Fruit fly (Drosophila melanogaster) whole organism, adult: ENCODE results near the gene cic.

Source experiments
- CG11617 ChIP-seq: fragments of 200-800 bp; sonication (Bioruptor generic); optimal IDR thresholded peaks from 2 replicates; lab custom pipeline; 2017; ENCODE audit warnings: mild to moderate bottlenecking, missing biosample characterization, missing genetic modification reagents, missing genetic modification characterization
- CG12768 ChIP-seq: fragments of 200-800 bp; sonication (Bioruptor generic); optimal IDR thresholded peaks from 2 replicates; lab custom pipeline; 2017; ENCODE audit warnings: missing biosample characterization, missing genetic modification characterization, mild to moderate bottlenecking, moderate library complexity, missing genetic modification reagents
- CG14711 ChIP-seq: fragments of 200-800 bp; sonication (Bioruptor generic); optimal IDR thresholded peaks from 2 replicates; lab custom pipeline; 2018; ENCODE audit warnings: missing biosample characterization, mild to moderate bottlenecking, missing genetic modification characterization, moderate library complexity
- CG1620 ChIP-seq: fragments of 200-800 bp; sonication (Bioruptor generic); optimal IDR thresholded peaks from 2 replicates; lab custom pipeline; 2016; ENCODE audit warnings: missing biosample characterization, missing genetic modification characterization
- CG33017 ChIP-seq: fragments of 200-800 bp; sonication (Bioruptor generic); optimal IDR thresholded peaks from 2 replicates; lab custom pipeline; 2018; ENCODE audit warnings: missing biosample characterization, mild to moderate bottlenecking, missing genetic modification characterization, moderate library complexity
- CG7045 ChIP-seq: fragments of 200-800 bp; sonication (Bioruptor generic); optimal IDR thresholded peaks from 2 replicates; lab custom pipeline; 2017; ENCODE audit warnings: missing biosample characterization, mild to moderate bottlenecking, missing genetic modification characterization
- CG7101 ChIP-seq: fragments of 200-800 bp; sonication (Bioruptor generic); optimal IDR thresholded peaks from 2 replicates; lab custom pipeline; 2018; ENCODE audit warnings: missing biosample characterization, mild to moderate bottlenecking, missing genetic modification characterization, moderate library complexity
- Clk ChIP-seq: fragments of 200-800 bp; sonication (Bioruptor generic); optimal IDR thresholded peaks from 2 replicates; lab custom pipeline; 2017; ENCODE audit warnings: missing biosample characterization, missing genetic modification characterization
- Crg-1 ChIP-seq: fragments of 200-800 bp; sonication (Bioruptor generic); optimal IDR thresholded peaks from 2 replicates; lab custom pipeline; 2016; ENCODE audit warnings: missing biosample characterization, missing genetic modification characterization
- Hr96 ChIP-seq: fragments of 200-800 bp; sonication (Bioruptor generic); optimal IDR thresholded peaks from 2 replicates; lab custom pipeline; 2016; ENCODE audit warnings: missing biosample characterization, missing genetic modification characterization
- Mnt ChIP-seq: fragments of 200-800 bp; sonication (Bioruptor generic); optimal IDR thresholded peaks from 2 replicates; lab custom pipeline; 2016; ENCODE audit warnings: missing biosample characterization, mild to moderate bottlenecking, missing genetic modification characterization
- cic ChIP-seq: fragments of 200-800 bp; sonication (Bioruptor generic); optimal IDR thresholded peaks from 2 replicates; lab custom pipeline; 2017; ENCODE audit warnings: missing biosample characterization, mild to moderate bottlenecking, missing genetic modification characterization, moderate library complexity
- cnc ChIP-seq, 2 experiments: fragments of >200 bp; optimal IDR thresholded peaks; 2 replicates each; lab custom pipeline; 2017
- kay ChIP-seq: fragments of 200-800 bp; sonication (Bioruptor generic); peaks from one replicate; lab custom pipeline; 2016; ENCODE audit warnings: missing biosample characterization, missing genetic modification characterization, borderline replicate concordance
- ovo ChIP-seq: fragments of 200-800 bp; sonication (Bioruptor generic); optimal IDR thresholded peaks from 2 replicates; lab custom pipeline; 2016; ENCODE audit warnings: missing biosample characterization, missing genetic modification characterization
- pad ChIP-seq: fragments of 200-800 bp; sonication (Bioruptor generic); optimal IDR thresholded peaks from 3 replicates; lab custom pipeline; 2017; ENCODE audit warnings: missing biosample characterization, missing genetic modification characterization, mild to moderate bottlenecking, moderate library complexity, missing genetic modification reagents
- tj ChIP-seq: fragments of 200-800 bp; sonication (Bioruptor generic); optimal IDR thresholded peaks from 3 replicates; lab custom pipeline; 2017; ENCODE audit warnings: missing biosample characterization, mild to moderate bottlenecking, missing genetic modification characterization, moderate library complexity
- toe ChIP-seq: fragments of 200-800 bp; sonication (Bioruptor generic); optimal IDR thresholded peaks from 2 replicates; lab custom pipeline; 2016; ENCODE audit warnings: missing biosample characterization, missing genetic modification characterization

The cic gene

dm6 chr3R:20253818-20254217 is 1.2 kb downstream of the cic start:
- TF ChIP-seq Crg-1 (GFP tag; lab: Kevin White, UChicago) (no peak), pad (GFP tag; lab: Kevin White, UChicago) (peak; percentile 69), Mnt (GFP tag; lab: Kevin White, UChicago) (peak; percentile 35), cic (GFP tag; lab: Kevin White, UChicago) (peak; percentile 100), CG7101 (tag; lab: Kevin White, UChicago) (peak; percentile 37), toe (no peak), tj (GFP tag; lab: Kevin White, UChicago) (peak; percentile 3)

- TF ChIP-seq cic (GFP tag; lab: Kevin White, UChicago) (peak; percentile 2), pad (GFP tag; lab: Kevin White, UChicago) (peak; percentile 10), kay (peak; percentile 56), cnc (optimal IDR thresholded peaks at IDR 0.05; lab: Kevin White, UChicago) (no peak)
Observed at dm6 chr3R:20254231-20255126, 1.9 kb downstream of the cic start.

dm6 chr3R:20256278-20256979 is 3.9 kb downstream of the cic start:
- TF ChIP-seq pad (GFP tag; lab: Kevin White, UChicago), result no peak
- TF ChIP-seq ovo, result no peak
- no peak for TF ChIP-seq Mnt (GFP tag; lab: Kevin White, UChicago)
- no peak for TF ChIP-seq Crg-1 (GFP tag; lab: Kevin White, UChicago)
- TF ChIP-seq CG14711 (tag; lab: Kevin White, UChicago), result no peak
- TF ChIP-seq CG11617 (GFP tag; lab: Kevin White, UChicago), result no peak
- no peak for TF ChIP-seq CG1620 (GFP tag; lab: Kevin White, UChicago)
- no peak for TF ChIP-seq tj (GFP tag; lab: Kevin White, UChicago)
- no peak for TF ChIP-seq Clk (GFP tag; lab: Kevin White, UChicago)
- TF ChIP-seq cnc (optimal IDR thresholded peaks at IDR 0.05; lab: Kevin White, UChicago), result no peak
- no peak for TF ChIP-seq CG7045
- no peak for TF ChIP-seq CG7101 (tag; lab: Kevin White, UChicago)
- no peak for TF ChIP-seq cic (GFP tag; lab: Kevin White, UChicago)
- no peak for TF ChIP-seq kay
- no peak for TF ChIP-seq Hr96 (GFP tag; lab: Kevin White, UChicago)
- no peak for TF ChIP-seq CG33017
- no peak for TF ChIP-seq toe

dm6 chr3R:20257180-20257936 is 4.8 kb downstream of the cic start:
- TF ChIP-seq CG7101 (tag; lab: Kevin White, UChicago) (no peak), cic (GFP tag; lab: Kevin White, UChicago) (peak; percentile 69)

dm6 chr3R:20257937-20258334 is 5.4 kb downstream of the cic start:
- TF ChIP-seq kay, result peak; percentile 67
- no peak for TF ChIP-seq cic (GFP tag; lab: Kevin White, UChicago)
- TF ChIP-seq ovo, result no peak

dm6 chr3R:20258799-20259405 is 6.3 kb downstream of the cic start:
- TF ChIP-seq CG12768 (GFP tag; lab: Kevin White, UChicago) (no peak), Hr96 (GFP tag; lab: Kevin White, UChicago) (no peak), CG33017 (no peak), Mnt (GFP tag; lab: Kevin White, UChicago) (no peak), Crg-1 (GFP tag; lab: Kevin White, UChicago) (no peak), Clk (GFP tag; lab: Kevin White, UChicago) (no peak), ovo (no peak), tj (GFP tag; lab: Kevin White, UChicago) (no peak), toe (no peak), CG14711 (tag; lab: Kevin White, UChicago) (no peak), cnc (optimal IDR thresholded peaks at IDR 0.05; lab: Kevin White, UChicago) (no peak), kay (no peak), CG7045 (no peak), pad (GFP tag; lab: Kevin White, UChicago) (no peak)
